Worm (Caenorhabditis elegans): ENCODE measurements around the gene str-37.

Gene str-37

DNA sequence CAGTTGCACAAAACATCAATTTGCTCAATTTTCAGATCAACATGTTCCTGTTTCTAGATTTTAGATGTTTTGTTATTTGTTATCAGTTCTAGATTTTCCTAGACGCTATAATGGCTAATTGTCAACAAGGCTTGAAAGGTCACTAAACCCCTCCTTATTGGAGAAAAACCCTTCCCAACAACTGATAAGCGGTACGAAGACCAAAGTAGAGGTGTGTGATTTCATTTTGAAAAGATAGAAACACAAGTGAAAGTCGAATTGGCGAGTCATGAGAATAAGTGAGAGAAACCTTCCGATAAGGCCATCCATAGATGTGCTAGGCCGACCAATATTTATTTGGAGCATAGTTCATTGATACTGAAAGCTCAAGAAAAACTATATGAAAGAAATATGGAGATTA lies 46.1 kb downstream of the str-37 start (continued):
- TF ChIP-seq ceh-44 (GFP tag; IDR thresholded peaks at IDR 0.05) (no peak), aly-2 (tag; optimal IDR thresholded peaks at IDR 0.05) (no peak), unc-39 (tag; optimal IDR thresholded peaks at IDR 0.05) (no peak), ZK337.2 (GFP tag; IDR thresholded peaks at IDR 0.05) (no peak), ztf-11 (tag; optimal IDR thresholded peaks at IDR 0.05) (no peak), nhr-237 (tag; optimal IDR thresholded peaks at IDR 0.05) (no peak), tag-97 (GFP tag; IDR thresholded peaks at IDR 0.05) (no peak), dve-1 (tag; optimal IDR thresholded peaks at IDR 0.05; ENCODE audit: insufficient read depth) (peak; percentile 95), spr-1 (tag; optimal IDR thresholded peaks at IDR 0.05) (no peak), daf-19 (GFP tag; conservative IDR thresholded peaks at IDR 0.05) (no peak), Y105C5A.15 (GFP tag; IDR thresholded peaks at IDR 0.05) (no peak), daf-12 (tag; optimal IDR thresholded peaks at IDR 0.05) (no peak)

ce11 chrV:13374532-13374931 lies 47.0 kb downstream of the str-37 start:
- TF ChIP-seq madf-9 (GFP tag; conservative IDR thresholded peaks at IDR 0.05) = peak; percentile 79
- TF ChIP-seq hlh-30 (tag; optimal IDR thresholded peaks at IDR 0.05; ENCODE audit: insufficient read depth) = peak; percentile 43
- TF ChIP-seq vab-7 (GFP tag; IDR thresholded peaks at IDR 0.05) = no peak
- peak; percentile 68; the same call in 1 of the 2 replicates for TF ChIP-seq pha-4 (GFP tag; IDR thresholded peaks at IDR 0.05)
- TF ChIP-seq pha-4 (tag; optimal IDR thresholded peaks at IDR 0.05) = no peak
- peak; percentile 8 for TF ChIP-seq mep-1 (tag; optimal IDR thresholded peaks at IDR 0.05)
- TF ChIP-seq mdl-1 (tag; optimal IDR thresholded peaks at IDR 0.05) = peak in 1 of 2 experiments; percentile 20
- TF ChIP-seq sdz-12 (GFP tag; optimal IDR thresholded peaks at IDR 0.05) = no peak
- no peak for TF ChIP-seq mes-2 (tag; optimal IDR thresholded peaks at IDR 0.05; ENCODE audit: poor library complexity, severe bottlenecking)
- no peak for TF ChIP-seq skn-1 (tag; optimal IDR thresholded peaks at IDR 0.05)
- no peak for TF ChIP-seq ztf-11 (tag; optimal IDR thresholded peaks at IDR 0.05)
- peak; percentile 30 for TF ChIP-seq nhr-237 (tag; optimal IDR thresholded peaks at IDR 0.05)
- TF ChIP-seq R02D3.7 (tag; optimal IDR thresholded peaks at IDR 0.05) = no peak
- TF ChIP-seq nhr-28 (tag; optimal IDR thresholded peaks at IDR 0.05) = peak; percentile 53
- TF ChIP-seq dve-1 (tag; optimal IDR thresholded peaks at IDR 0.05; ENCODE audit: insufficient read depth) = peak; percentile 70
- TF ChIP-seq Y75B8A.6 (GFP tag; IDR thresholded peaks at IDR 0.05) = no peak
- no peak for TF ChIP-seq mxl-2 (GFP tag; conservative IDR thresholded peaks at IDR 0.05)
- TF ChIP-seq nhr-6 (tag; optimal IDR thresholded peaks at IDR 0.05) = peak; percentile 41
- TF ChIP-seq unc-62 (GFP tag; optimal IDR thresholded peaks at IDR 0.05 in 1 of 2) = no peak
- no peak for TF ChIP-seq unc-62 (tag; optimal IDR thresholded peaks at IDR 0.05)
- no peak for TF ChIP-seq fos-1 (tag; optimal IDR thresholded peaks at IDR 0.05)
- no peak for TF ChIP-seq daf-8 (GFP tag; IDR thresholded peaks at IDR 0.05)
- TF ChIP-seq pqm-1 (tag; optimal IDR thresholded peaks at IDR 0.05) = no peak
- peak; percentile 2 for TF ChIP-seq aha-1 (tag)
- no peak for TF ChIP-seq ceh-32 (tag; optimal IDR thresholded peaks at IDR 0.05; ENCODE audit: poor library complexity)
- TF ChIP-seq nhr-25 (tag; optimal IDR thresholded peaks at IDR 0.05; ENCODE audit: borderline replicate concordance, insufficient read depth) = peak; percentile 83
- peak; percentile 87 for TF ChIP-seq set-16 (GFP tag; IDR thresholded peaks at IDR 0.05)
- TF ChIP-seq tra-1 (GFP tag; IDR thresholded peaks at IDR 0.05) = 0 out of 2 replicates have a peak, but pooled peaks have one; percentile 55
- TF ChIP-seq F44E2.7 (GFP tag; IDR thresholded peaks at IDR 0.05) = 0 out of 2 replicates have a peak, but pooled peaks have one; percentile 28
- TF ChIP-seq rbr-2 (tag; optimal IDR thresholded peaks at IDR 0.05) = no peak
- TF ChIP-seq hif-1 (tag; optimal IDR thresholded peaks at IDR 0.05) = no peak
- TF ChIP-seq hmg-1.1 (GFP tag; IDR thresholded peaks at IDR 0.05) = no peak
- no peak for TF ChIP-seq daf-16 (GFP tag; optimal IDR thresholded peaks at IDR 0.05)
- TF ChIP-seq daf-16 (tag; optimal IDR thresholded peaks at IDR 0.05) = peak; percentile 3
- no peak for TF ChIP-seq nhr-41 (GFP tag; IDR thresholded peaks at IDR 0.05)
- peak in 1 of 2 experiments; percentile 39 for TF ChIP-seq lsy-2 (tag; optimal IDR thresholded peaks at IDR 0.05)
- TF ChIP-seq dmd-8 (GFP tag; IDR thresholded peaks at IDR 0.05) = no peak
- peak; percentile 74 for TF ChIP-seq hlh-11 (tag; optimal IDR thresholded peaks at IDR 0.05)
- TF ChIP-seq mdt-29 (GFP tag; IDR thresholded peaks at IDR 0.05) = no peak
- peak; percentile 41 for TF ChIP-seq mxl-3 (GFP tag; optimal IDR thresholded peaks at IDR 0.05)
- peak; percentile 35; the same call in 1 of the 2 replicates for TF ChIP-seq dmd-6 (GFP tag; IDR thresholded peaks at IDR 0.05)

Data from whole organism, L4 larva.